Worm (Caenorhabditis elegans) whole organism, late embryonic: ENCODE measurements around the gene C34F6.1.

Experiments used
- C38D4.7 ChIP-seq: fragments of 200-800 bp; sonication (Bioruptor generic); optimal IDR thresholded peaks from 2 replicates; lab custom pipeline; 2018; ENCODE audit warnings: mild to moderate bottlenecking, missing genetic modification characterization, moderate library complexity, missing compliant biosample characterization
- F13H6.1 ChIP-seq: sonication (generic microtip); optimal IDR thresholded peaks from 2 replicates; lab custom pipeline; 2016; ENCODE audit warnings: missing genetic modification characterization, missing compliant biosample characterization
- K02D7.2 ChIP-seq: sonication (generic microtip); optimal IDR thresholded peaks from 2 replicates; lab custom pipeline; 2017; ENCODE audit warnings: mild to moderate bottlenecking, missing genetic modification characterization, missing compliant biosample characterization
- T23F11.4 ChIP-seq: fragments of 200-800 bp; sonication (Bioruptor generic); optimal IDR thresholded peaks from 2 replicates; lab custom pipeline; 2018; ENCODE audit warnings: mild to moderate bottlenecking, missing genetic modification characterization, missing compliant biosample characterization
- Y22D7AL.16 ChIP-seq: sonication (generic microtip); optimal IDR thresholded peaks from 2 replicates; lab custom pipeline; 2016; ENCODE audit warnings: missing genetic modification characterization, missing compliant biosample characterization
- ahr-1 ChIP-seq: sonication (generic microtip); optimal IDR thresholded peaks from 2 replicates; lab custom pipeline; 2016; ENCODE audit warnings: missing genetic modification characterization, missing compliant biosample characterization
- ama-1 ChIP-seq: fragments of 150-350 bp; optimal IDR thresholded peaks from 2 replicates; lab custom pipeline; 2014
- ceh-34 ChIP-seq: sonication (generic microtip); optimal IDR thresholded peaks from 2 replicates; lab custom pipeline; 2016; ENCODE audit warnings: mild to moderate bottlenecking, missing genetic modification characterization, missing compliant biosample characterization
- ceh-45 ChIP-seq: fragments of 200-800 bp; sonication (Bioruptor generic); IDR thresholded peaks from 2 replicates; pipeline ENCODE4 v1.3.6; 2022; ENCODE audit warnings: missing genetic modification reagents, missing genetic modification characterization, missing compliant biosample characterization
- ceh-48 ChIP-seq: sonication (generic microtip); optimal IDR thresholded peaks from 2 replicates; lab custom pipeline; 2016; ENCODE audit warnings: missing genetic modification characterization, inconsistent platforms, missing compliant biosample characterization
- ceh-6 ChIP-seq: fragments of 200-800 bp; sonication (Bioruptor generic); optimal IDR thresholded peaks from 2 replicates; lab custom pipeline; 2018; ENCODE audit warnings: mild to moderate bottlenecking, missing genetic modification characterization, missing compliant biosample characterization
- che-1 ChIP-seq: sonication (generic microtip); optimal IDR thresholded peaks from 2 replicates; lab custom pipeline; 2016; ENCODE audit warnings: mild to moderate bottlenecking, missing genetic modification characterization, missing compliant biosample characterization
- dve-1 ChIP-seq: sonication (generic microtip); optimal IDR thresholded peaks from 2 replicates; lab custom pipeline; 2017; ENCODE audit warnings: antibody characterized with exemption, mild to moderate bottlenecking, missing genetic modification characterization, missing compliant biosample characterization
- elt-2 ChIP-seq: sonication (generic microtip); optimal IDR thresholded peaks from 2 replicates; lab custom pipeline; 2016; ENCODE audit warnings: missing genetic modification reagents, missing genetic modification characterization, missing compliant biosample characterization
- ets-4 ChIP-seq: sonication (generic microtip); optimal IDR thresholded peaks from 2 replicates; lab custom pipeline; 2016; ENCODE audit warnings: missing genetic modification characterization, missing compliant biosample characterization
- gmeb-2 ChIP-seq: sonication (generic microtip); optimal IDR thresholded peaks from 2 replicates; lab custom pipeline; 2016; ENCODE audit warnings: missing genetic modification characterization, inconsistent platforms, missing compliant biosample characterization
- hlh-13 ChIP-seq: fragments of 200-800 bp; sonication (Bioruptor generic); optimal IDR thresholded peaks from 2 replicates; lab custom pipeline; 2018; ENCODE audit warnings: mild to moderate bottlenecking, missing genetic modification characterization, missing compliant biosample characterization
- hlh-15 ChIP-seq: sonication (generic microtip); optimal IDR thresholded peaks from 2 replicates; lab custom pipeline; 2016; ENCODE audit warnings: missing genetic modification characterization, missing compliant biosample characterization
- lim-6 ChIP-seq: sonication (generic microtip); optimal IDR thresholded peaks from 2 replicates; lab custom pipeline; 2016; ENCODE audit warnings: missing genetic modification characterization, missing compliant biosample characterization
- lin-11 ChIP-seq: fragments of 200-800 bp; sonication (Bioruptor generic); optimal IDR thresholded peaks from 2 replicates; lab custom pipeline; 2018; ENCODE audit warnings: mild to moderate bottlenecking, missing genetic modification characterization, missing compliant biosample characterization
- npax-4 ChIP-seq: sonication (generic microtip); optimal IDR thresholded peaks from 2 replicates; lab custom pipeline; 2016; ENCODE audit warnings: missing genetic modification characterization, missing compliant biosample characterization
- pag-3 ChIP-seq: sonication (generic microtip); optimal IDR thresholded peaks from 2 replicates; lab custom pipeline; 2016; ENCODE audit warnings: missing compliant biosample characterization, missing genetic modification characterization, borderline replicate concordance
- pax-1 ChIP-seq: fragments of 150-350 bp; optimal IDR thresholded peaks from 2 replicates; lab custom pipeline; 2014; ENCODE audit warnings: missing biosample characterization, missing genetic modification characterization
- pha-2 ChIP-seq: sonication (generic microtip); optimal IDR thresholded peaks from 2 replicates; lab custom pipeline; 2017; ENCODE audit warnings: mild to moderate bottlenecking, missing genetic modification characterization, missing compliant biosample characterization
- pros-1 ChIP-seq: fragments of 150-350 bp; optimal IDR thresholded peaks from 2 replicates; lab custom pipeline; 2014; ENCODE audit warnings: missing biosample characterization, missing genetic modification reagents, missing genetic modification characterization
- rnt-1 ChIP-seq: sonication (generic microtip); optimal IDR thresholded peaks from 2 replicates; lab custom pipeline; 2016; ENCODE audit warnings: missing genetic modification characterization, missing compliant biosample characterization
- sdc-2 ChIP-seq: sonication (generic microtip); optimal IDR thresholded peaks from 2 replicates; lab custom pipeline; 2016; ENCODE audit warnings: missing genotype, missing genetic modification characterization, missing compliant biosample characterization
- sox-2 ChIP-seq: fragments of 200-800 bp; sonication (Bioruptor generic); IDR thresholded peaks from 2 replicates; pipeline ENCODE4 v1.3.6; 2022; ENCODE audit warnings: missing genetic modification reagents, missing genetic modification characterization, missing compliant biosample characterization
- sox-4 ChIP-seq: sonication (generic microtip); optimal IDR thresholded peaks from 2 replicates; lab custom pipeline; 2017; ENCODE audit warnings: mild to moderate bottlenecking, missing genetic modification characterization, inconsistent platforms, missing compliant biosample characterization
- syd-9 ChIP-seq: sonication (generic microtip); optimal IDR thresholded peaks from 2 replicates; lab custom pipeline; 2016; ENCODE audit warnings: mild to moderate bottlenecking, missing genetic modification characterization, moderate library complexity, missing compliant biosample characterization
- tbx-2 ChIP-seq: sonication (generic microtip); optimal IDR thresholded peaks from 2 replicates; lab custom pipeline; 2016; ENCODE audit warnings: missing genetic modification characterization, missing compliant biosample characterization
- tbx-7 ChIP-seq: sonication (generic microtip); optimal IDR thresholded peaks from 2 replicates; lab custom pipeline; 2016; ENCODE audit warnings: missing genotype, missing genetic modification characterization, missing compliant biosample characterization
- ttx-3 ChIP-seq: sonication (generic microtip); optimal IDR thresholded peaks from 2 replicates; lab custom pipeline; 2016; ENCODE audit warnings: missing genetic modification reagents, missing genetic modification characterization, missing compliant biosample characterization
- unc-3 ChIP-seq, 2 experiments: fragments of 200-800 bp in 1 of 2; sonication (Bioruptor generic) in 1 of 2; sonication (generic microtip) in 1 of 2; conservative IDR thresholded peaks in 1 of 2; optimal IDR thresholded peaks in 1 of 2; 2 replicates each; pipeline versions ENCODE4 v1.3.6 to Lab custom; 2016 to 2022; ENCODE audit warnings: missing compliant biosample characterization in 2 of 2, missing genetic modification characterization in 2 of 2, missing genetic modification reagents in 1 of 2
- unc-42 ChIP-seq: sonication (generic microtip); optimal IDR thresholded peaks from 2 replicates; lab custom pipeline; 2016; ENCODE audit warnings: missing genotype, missing genetic modification characterization, missing compliant biosample characterization
- unc-55 ChIP-seq: sonication (generic microtip); optimal IDR thresholded peaks from 2 replicates; lab custom pipeline; 2017; ENCODE audit warnings: missing biosample characterization, missing genetic modification reagents, missing genetic modification characterization
- unc-86 ChIP-seq: sonication (generic microtip); optimal IDR thresholded peaks from 2 replicates; lab custom pipeline; 2016; ENCODE audit warnings: missing genetic modification characterization, missing compliant biosample characterization

The C34F6.1 gene

ce11 chrX:11201165-11201564 lies 4.5 kb upstream of the C34F6.1 start, which contains the start of gene col-179:
TSS of gene col-179 (plus strand) at chrX:11201465.
- no peak for TF ChIP-seq pha-2 (tag; lab: Kevin White, UChicago)
- no peak for TF ChIP-seq elt-2
- TF ChIP-seq che-1 (tag; lab: Kevin White, UChicago), result no peak
- no peak for TF ChIP-seq F13H6.1 (tag; lab: Kevin White, UChicago)
- no peak for TF ChIP-seq dve-1 (tag; lab: Kevin White, UChicago)
- TF ChIP-seq ttx-3 (tag; lab: Kevin White, UChicago), result no peak
- TF ChIP-seq tbx-2 (tag; lab: Kevin White, UChicago), result no peak
- TF ChIP-seq pag-3 (tag; lab: Kevin White, UChicago), result no peak
- no peak for TF ChIP-seq tbx-7
- TF ChIP-seq sdc-2 (tag; lab: Kevin White, UChicago), result no peak
- TF ChIP-seq unc-86 (tag; lab: Kevin White, UChicago), result no peak
- TF ChIP-seq rnt-1 (tag; lab: Kevin White, UChicago), result no peak
- TF ChIP-seq ama-1 (lab: Kevin White, UChicago), result no peak
- TF ChIP-seq Y22D7AL.16 (tag; lab: Kevin White, UChicago), result no peak
- TF ChIP-seq ceh-34, result no peak

DNA sequence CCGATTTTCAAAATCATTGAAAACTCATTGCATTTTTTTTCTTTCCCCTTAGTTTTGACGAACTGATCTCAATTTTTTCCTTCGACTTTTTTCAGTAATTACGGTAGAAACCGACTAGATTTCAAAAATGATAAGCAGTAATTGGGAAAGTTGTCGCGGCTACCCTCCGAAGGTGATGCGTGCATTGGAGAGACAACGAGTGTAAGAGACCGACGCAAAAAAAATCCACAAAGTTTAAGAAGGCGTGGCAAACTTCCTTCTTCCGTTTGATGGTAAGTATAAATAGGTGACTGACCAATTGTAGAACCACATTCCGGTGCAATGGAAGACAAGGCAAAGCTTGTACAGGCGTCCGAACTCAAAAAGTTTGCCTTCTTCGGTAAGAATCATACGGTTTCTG lies 2.5 kb upstream of the C34F6.1 start, which contains the start of gene col-178:
Gene col-178 (plus strand): TSS at position 301 of the 400 bp plus-strand sequence.
- no peak for TF ChIP-seq ets-4 (tag; lab: Kevin White, UChicago)
- no peak for TF ChIP-seq sox-4 (tag; lab: Kevin White, UChicago)
- no peak for TF ChIP-seq ceh-34
- TF ChIP-seq, all 69 proteins: peak for 0

DNA sequence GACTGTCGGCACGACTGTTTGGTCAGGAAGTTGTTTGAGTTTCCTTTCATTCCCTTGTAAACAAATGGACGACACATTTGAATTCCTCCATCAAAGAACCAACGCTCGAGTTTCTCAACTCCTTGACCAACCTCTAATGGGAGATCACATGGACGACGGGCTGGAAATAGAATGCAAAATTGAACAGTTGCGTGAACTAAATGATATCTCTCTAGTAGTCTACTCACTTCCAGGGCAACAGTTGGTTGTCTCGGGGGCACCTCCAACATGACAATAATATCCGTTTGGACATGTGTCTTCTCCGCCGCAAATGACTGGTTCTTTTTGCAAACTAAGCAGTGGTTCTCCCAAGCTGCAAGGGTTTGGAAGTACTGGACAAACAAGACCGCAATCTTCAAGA lies 3.0 kb downstream of the C34F6.1 start:
- TF ChIP-seq K02D7.2 (tag; lab: Kevin White, UChicago) (no peak), unc-3 (GFP tag; conservative IDR thresholded peaks at IDR 0.05; lab: Robert Waterston, UW) (no peak), unc-3 (tag; optimal IDR thresholded peaks at IDR 0.05; lab: Kevin White, UChicago) (no peak)

DNA sequence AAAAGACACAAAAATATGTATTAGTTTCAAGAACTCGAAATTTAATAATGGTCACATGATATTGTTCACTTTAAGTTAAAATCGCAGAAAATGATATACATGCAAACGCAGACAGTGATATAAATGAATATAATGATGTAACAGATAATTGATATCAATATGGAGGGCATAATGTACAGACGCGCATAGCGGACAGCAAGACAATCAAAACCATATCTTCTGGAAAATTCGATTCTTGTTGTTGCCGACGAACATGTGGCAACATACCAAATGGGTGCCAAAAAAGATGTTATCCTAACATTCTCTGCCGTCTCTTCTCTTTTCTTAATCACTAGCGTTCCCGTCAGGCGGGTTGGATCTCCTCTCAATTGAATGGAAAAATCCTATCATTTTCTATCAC lies 6.2 kb downstream of the C34F6.1 start:
- TF ChIP-seq unc-42 (no peak), Y22D7AL.16 (tag; lab: Kevin White, UChicago) (no peak), sox-4 (tag; lab: Kevin White, UChicago) (no peak)
- TF ChIP-seq, all 69 proteins: peak for 0

DNA sequence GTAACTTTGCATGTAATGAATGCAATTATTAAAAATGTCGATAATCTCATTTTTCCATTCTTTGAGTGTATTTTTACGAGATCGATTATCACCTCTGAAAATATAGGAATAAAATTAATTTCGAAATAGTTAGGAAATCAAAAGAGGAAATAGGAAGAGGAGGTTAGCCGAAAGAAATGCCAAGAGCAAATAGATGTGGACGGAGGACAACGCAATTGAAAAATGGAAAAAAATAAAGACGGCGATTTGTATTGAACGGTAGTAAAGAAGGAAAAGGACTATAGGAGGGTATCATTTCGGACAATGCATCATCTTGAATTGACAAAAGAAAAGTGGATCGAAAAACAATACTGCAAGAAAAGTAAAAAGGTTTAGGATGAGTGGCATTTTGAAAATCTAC lies 7.1 kb downstream of the C34F6.1 start, which contains the start of gene F13D2.1:
Gene F13D2.1 (minus strand): TSS at position 101 of the 400 bp plus-strand sequence.
- TF ChIP-seq C38D4.7 (GFP tag; lab: Kevin White, UChicago), result no peak
- TF ChIP-seq elt-2, result no peak
- TF ChIP-seq npax-4 (tag; lab: Kevin White, UChicago), result no peak
- TF ChIP-seq ceh-6, result no peak
- TF ChIP-seq ahr-1 (tag; lab: Kevin White, UChicago), result no peak
- no peak for TF ChIP-seq ceh-45 (GFP tag; lab: Robert Waterston, UW)
- TF ChIP-seq hlh-13, result no peak
- TF ChIP-seq lim-6, result no peak
- no peak for TF ChIP-seq unc-55 (GFP tag; lab: Kevin White, UChicago)
- TF ChIP-seq tbx-7, result no peak
- TF ChIP-seq ceh-48 (tag; lab: Kevin White, UChicago), result no peak
- TF ChIP-seq dve-1 (tag; lab: Kevin White, UChicago), result no peak
- TF ChIP-seq lin-11 (tag; lab: Kevin White, UChicago), result no peak
- TF ChIP-seq che-1 (tag; lab: Kevin White, UChicago), result no peak
- no peak for TF ChIP-seq ets-4 (tag; lab: Kevin White, UChicago)
- no peak for TF ChIP-seq sox-2 (GFP tag; lab: Robert Waterston, UW)
- TF ChIP-seq, all 69 proteins: peak for 0

DNA sequence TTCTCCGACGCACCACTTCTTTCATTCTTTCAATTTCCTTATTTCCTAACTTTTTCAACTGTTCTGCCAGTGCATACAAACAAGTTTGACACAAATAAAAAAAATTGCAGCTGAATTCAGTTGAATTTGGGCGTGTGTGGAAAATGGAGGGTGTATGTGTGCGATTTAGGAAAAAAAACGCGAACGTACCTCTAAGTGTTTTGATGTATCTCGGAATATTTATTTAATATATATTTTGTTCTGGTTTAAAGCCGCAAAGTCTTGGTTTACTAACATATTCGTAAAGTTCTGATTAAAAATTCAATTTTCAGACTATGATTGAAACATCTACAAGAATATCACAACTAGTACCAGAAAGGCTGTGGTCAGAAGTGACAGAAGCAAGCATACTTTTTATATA lies 11.1 kb downstream of the C34F6.1 start, which contains the start of gene gnrr-7:
Gene gnrr-7 (plus strand): TSS at position 301 of the 400 bp plus-strand sequence.
- TF ChIP-seq pros-1, result no peak
- no peak for TF ChIP-seq dve-1 (tag; lab: Kevin White, UChicago)
- TF ChIP-seq pax-1 (tag; lab: Kevin White, UChicago), result no peak
- TF ChIP-seq C38D4.7 (GFP tag; lab: Kevin White, UChicago), result no peak
- no peak for TF ChIP-seq lim-6
- TF ChIP-seq hlh-15 (tag; lab: Kevin White, UChicago), result no peak
- no peak for TF ChIP-seq syd-9 (tag; lab: Kevin White, UChicago)
- no peak for TF ChIP-seq sdc-2 (tag; lab: Kevin White, UChicago)
- no peak for TF ChIP-seq ttx-3 (tag; lab: Kevin White, UChicago)
- no peak for TF ChIP-seq T23F11.4 (GFP tag; lab: Kevin White, UChicago)
- no peak for TF ChIP-seq gmeb-2 (tag; lab: Kevin White, UChicago)
